Worm (Caenorhabditis elegans): ENCODE measurements around the gene cln-3.1.

DNA sequence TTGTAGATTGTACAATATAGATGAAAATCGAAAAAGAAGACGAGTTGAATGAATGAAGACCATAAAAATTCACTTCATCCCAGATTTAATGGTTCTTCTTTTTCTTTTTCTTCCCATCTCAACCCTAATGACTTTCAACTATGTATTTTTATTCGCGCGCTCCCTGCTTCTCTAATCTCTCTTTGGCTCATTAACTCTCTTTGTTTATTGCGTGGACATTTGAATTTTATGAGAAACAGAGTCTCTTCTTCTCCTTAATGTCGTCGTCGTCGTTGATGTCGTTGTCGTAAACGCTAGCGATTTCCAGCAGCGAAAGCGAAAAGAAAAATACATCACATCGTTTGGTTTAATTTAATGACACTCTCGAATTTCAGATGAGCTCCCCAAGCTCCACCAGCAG, 50.9 kb downstream of the cln-3.1 start:
- TF ChIP-seq lin-13 (tag; optimal IDR thresholded peaks at IDR 0.05) (no peak), unc-62 (GFP tag; optimal IDR thresholded peaks at IDR 0.05) (no peak), ztf-11 (tag; optimal IDR thresholded peaks at IDR 0.05) (no peak), cnd-1 (tag; optimal IDR thresholded peaks at IDR 0.05) (no peak), snpc-4 (tag; optimal IDR thresholded peaks at IDR 0.05) (no peak), nhr-76 (tag; optimal IDR thresholded peaks at IDR 0.05) (no peak)
